Fruit fly (Drosophila melanogaster) whole organism, prepupa: ENCODE data around the gene CG11714.

ENCODE experiments used
- Blimp-1 ChIP-seq: fragments of 200-800 bp; sonication (Bioruptor generic); optimal IDR thresholded peaks from 3 replicates; lab custom pipeline; 2017; ENCODE audit warnings: missing biosample characterization, missing genetic modification characterization, mild to moderate bottlenecking, moderate library complexity, missing genetic modification reagents
- CG11762 ChIP-seq: fragments of 200-800 bp; sonication (Bioruptor generic); optimal IDR thresholded peaks from 3 replicates; lab custom pipeline; 2016; ENCODE audit warnings: missing biosample characterization, missing genetic modification characterization; ENCODE audit not compliant: insufficient read depth
- CG16779 ChIP-seq: fragments of 200-800 bp; sonication (Bioruptor generic); optimal IDR thresholded peaks from 3 replicates; lab custom pipeline; 2017; ENCODE audit warnings: missing biosample characterization, mild to moderate bottlenecking, missing genetic modification characterization
- CG6792 ChIP-seq: fragments of 200-800 bp; sonication (Bioruptor generic); optimal IDR thresholded peaks from 3 replicates; lab custom pipeline; 2016; ENCODE audit warnings: missing biosample characterization, missing genetic modification characterization
- Eip78C ChIP-seq: fragments of 200-800 bp; sonication (Bioruptor generic); peaks from one replicate; lab custom pipeline; 2016; ENCODE audit warnings: missing biosample characterization, missing genetic modification characterization
- Ets21C ChIP-seq: fragments of 200-800 bp; sonication (Bioruptor generic); optimal IDR thresholded peaks from 3 replicates; lab custom pipeline; 2016; ENCODE audit warnings: missing biosample characterization, missing genetic modification characterization
- Gug ChIP-seq: fragments of 200-800 bp; sonication (Bioruptor generic); IDR thresholded peaks from 2 replicates; pipeline ENCODE4 v1.3.6; 2022; ENCODE audit warnings: missing biosample characterization, missing genetic modification characterization
- Hr4 ChIP-seq: fragments of 200-800 bp; sonication (Bioruptor generic); optimal IDR thresholded peaks from 3 replicates; lab custom pipeline; 2016; ENCODE audit warnings: missing biosample characterization, missing genetic modification characterization
- Smox ChIP-seq: fragments of 200-800 bp; sonication (Bioruptor generic); optimal IDR thresholded peaks from 3 replicates; lab custom pipeline; 2016; ENCODE audit warnings: missing biosample characterization, missing genetic modification characterization
- Sox102F ChIP-seq: fragments of 200-800 bp; sonication (Bioruptor generic); optimal IDR thresholded peaks from 2 replicates; lab custom pipeline; 2016; ENCODE audit warnings: missing biosample characterization, mild to moderate bottlenecking, missing genetic modification characterization
- dac ChIP-seq: fragments of 200-800 bp; sonication (Bioruptor generic); optimal IDR thresholded peaks from 2 replicates; lab custom pipeline; 2017; ENCODE audit warnings: missing biosample characterization, mild to moderate bottlenecking, missing genetic modification characterization
- fd59A ChIP-seq: fragments of 200-800 bp; sonication (Bioruptor generic); optimal IDR thresholded peaks from 2 replicates; lab custom pipeline; 2017; ENCODE audit warnings: missing biosample characterization, mild to moderate bottlenecking, missing genetic modification characterization, missing genetic modification reagents

- no peak for TF ChIP-seq CG6792
- TF ChIP-seq dac (GFP tag; lab: Kevin White, UChicago), result no peak
- no peak for TF ChIP-seq Ets21C (GFP tag; lab: Kevin White, UChicago)
- TF ChIP-seq Eip78C (GFP tag; lab: Kevin White, UChicago), result peak; percentile 60
- TF ChIP-seq CG11762, result no peak
- no peak for TF ChIP-seq fd59A (GFP tag; lab: Kevin White, UChicago)
- no peak for TF ChIP-seq Blimp-1
- no peak for TF ChIP-seq Smox (GFP tag; lab: Kevin White, UChicago)
- TF ChIP-seq CG16779 (tag; lab: Kevin White, UChicago), result no peak
- peak; percentile 31 for TF ChIP-seq Hr4 (GFP tag; lab: Kevin White, UChicago)
- no peak for TF ChIP-seq Sox102F (GFP tag; lab: Kevin White, UChicago)
- no peak for TF ChIP-seq Gug (GFP tag; lab: Robert Waterston, UW)
Observed at dm6 chr3L:11556637-11557036, 34.1 kb upstream of the CG11714 start.
